Worm (Caenorhabditis elegans) whole organism, L1 larva: ENCODE data around the gene C04C3.9.

Experiments used
- lin-13 ChIP-seq: fragments of 150-350 bp; optimal IDR thresholded peaks from 2 replicates; lab custom pipeline; 2014; ENCODE audit warnings: missing biosample characterization, missing genetic modification reagents, missing genetic modification characterization
- unc-30 ChIP-seq: sonication (generic microtip); optimal IDR thresholded peaks from 2 replicates; lab custom pipeline; 2017; ENCODE audit warnings: missing biosample characterization, missing genetic modification characterization

DNA sequence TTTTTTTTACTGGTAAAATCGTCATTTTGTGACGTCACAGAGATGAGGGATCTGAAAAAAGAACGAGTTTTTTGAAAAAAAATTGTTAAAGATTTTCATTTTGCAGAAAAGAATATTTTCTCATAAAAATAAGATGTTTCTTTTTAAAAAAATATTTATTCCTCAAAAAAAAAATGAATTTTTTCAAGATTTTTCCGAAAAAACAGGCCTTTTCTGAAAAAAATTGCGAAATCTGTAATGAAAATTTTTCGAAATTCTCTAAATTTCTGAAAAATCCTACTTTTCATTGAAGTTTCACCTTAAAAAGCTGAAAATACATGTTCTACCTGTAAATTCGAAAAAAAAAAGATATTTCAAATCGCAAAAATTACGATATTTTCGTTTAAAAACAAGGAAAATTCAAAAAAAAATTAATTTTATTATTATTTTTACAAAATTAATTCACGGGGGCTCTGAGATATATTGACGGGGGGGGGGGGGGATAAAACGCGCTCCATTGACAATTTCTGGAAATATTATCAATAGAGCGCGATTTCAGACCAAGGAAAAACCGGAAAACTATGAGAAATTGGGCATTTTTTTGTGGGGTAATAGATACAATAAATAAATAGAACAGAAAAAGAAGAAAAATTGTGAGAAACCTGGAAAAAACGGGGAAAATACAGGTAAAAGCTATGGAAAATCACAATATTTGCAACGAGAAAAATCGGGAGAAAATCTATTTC, 50.1 kb downstream of the C04C3.9 start, which contains the start of gene otub-4:
- no peak for TF ChIP-seq unc-30 (tag; lab: Kevin White, UChicago)
- no peak for TF ChIP-seq lin-13 (GFP tag; lab: Kevin White, UChicago)
